Fruit fly (Drosophila melanogaster) whole organism, prepupa: Measurements from ENCODE around the gene CG17187.

Experiments
- CG11294 ChIP-seq: fragments of 200-800 bp; sonication (Bioruptor generic); IDR thresholded peaks from 2 replicates; pipeline ENCODE4 v1.3.6; 2022; ENCODE audit warnings: missing biosample characterization, missing genetic modification characterization
- CG11762 ChIP-seq: fragments of 200-800 bp; sonication (Bioruptor generic); optimal IDR thresholded peaks from 3 replicates; lab custom pipeline; 2016; ENCODE audit warnings: missing biosample characterization, missing genetic modification characterization; ENCODE audit not compliant: insufficient read depth
- CG11902 ChIP-seq: fragments of 200-800 bp; sonication (Bioruptor generic); optimal IDR thresholded peaks from 3 replicates; lab custom pipeline; 2016; ENCODE audit warnings: missing biosample characterization, missing genetic modification characterization
- CG15336 ChIP-seq: fragments of 200-800 bp; sonication (Bioruptor generic); IDR thresholded peaks from 2 replicates; pipeline ENCODE4 v1.3.6; 2022; ENCODE audit warnings: missing biosample characterization, missing genetic modification characterization
- CG1621 ChIP-seq: fragments of 200-800 bp; sonication (Bioruptor generic); optimal IDR thresholded peaks from 3 replicates; lab custom pipeline; 2018; ENCODE audit warnings: missing biosample characterization, mild to moderate bottlenecking, missing genetic modification characterization
- CG3032 ChIP-seq: fragments of 200-800 bp; optimal IDR thresholded peaks from 2 replicates; lab custom pipeline; 2019; ENCODE audit warnings: missing biosample characterization, mild to moderate bottlenecking, missing genetic modification characterization, moderate library complexity
- CG31627 ChIP-seq: fragments of 200-800 bp; sonication (Bioruptor generic); optimal IDR thresholded peaks from 3 replicates; lab custom pipeline; 2016; ENCODE audit warnings: missing biosample characterization, missing genetic modification characterization
- CG32006 ChIP-seq: fragments of 200-800 bp; sonication (Bioruptor generic); optimal IDR thresholded peaks from 3 replicates; lab custom pipeline; 2017; ENCODE audit warnings: missing biosample characterization, mild to moderate bottlenecking, missing genetic modification characterization
- CG34406 ChIP-seq: fragments of 200-800 bp; sonication (Bioruptor generic); optimal IDR thresholded peaks from 3 replicates; lab custom pipeline; 2016; ENCODE audit warnings: missing biosample characterization, missing genetic modification characterization
- CG3919 ChIP-seq: fragments of 200-800 bp; sonication (Bioruptor generic); optimal IDR thresholded peaks from 3 replicates; lab custom pipeline; 2016; ENCODE audit warnings: missing biosample characterization, missing genetic modification characterization
- CG4318 ChIP-seq: fragments of 200-800 bp; sonication (Bioruptor generic); optimal IDR thresholded peaks from 3 replicates; lab custom pipeline; 2017; ENCODE audit warnings: missing biosample characterization, mild to moderate bottlenecking, missing genetic modification characterization
- CG6163 ChIP-seq: fragments of 200-800 bp; sonication (Bioruptor generic); IDR thresholded peaks from 3 replicates; pipeline ENCODE4 v1.3.6; 2022; ENCODE audit warnings: missing biosample characterization, missing genetic modification characterization
- CG6276 ChIP-seq: fragments of 200-800 bp; sonication (Bioruptor generic); optimal IDR thresholded peaks from 2 replicates; lab custom pipeline; 2017; ENCODE audit warnings: missing biosample characterization, mild to moderate bottlenecking, missing genetic modification characterization
- CG6808 ChIP-seq: fragments of 200-800 bp; sonication (Bioruptor generic); optimal IDR thresholded peaks from 3 replicates; lab custom pipeline; 2017; ENCODE audit warnings: missing biosample characterization, missing genetic modification characterization, mild to moderate bottlenecking, moderate library complexity, missing genetic modification reagents
- CG6854 ChIP-seq: fragments of 200-800 bp; sonication (Bioruptor generic); optimal IDR thresholded peaks from 2 replicates; lab custom pipeline; 2017; ENCODE audit warnings: missing biosample characterization, mild to moderate bottlenecking, missing genetic modification characterization
- CG7368 ChIP-seq: fragments of 200-800 bp; sonication (Bioruptor generic); optimal IDR thresholded peaks from 3 replicates; lab custom pipeline; 2016; ENCODE audit warnings: missing biosample characterization, missing genetic modification characterization
- CG8119 ChIP-seq: fragments of 200-800 bp; sonication (Bioruptor generic); IDR thresholded peaks from 3 replicates; pipeline ENCODE4 v1.3.6; 2022; ENCODE audit warnings: missing biosample characterization, missing genetic modification characterization
- CG8632 ChIP-seq: fragments of 200-800 bp; sonication (Bioruptor generic); optimal IDR thresholded peaks from 3 replicates; lab custom pipeline; 2016; ENCODE audit warnings: missing biosample characterization, missing genetic modification characterization
- CG9139 ChIP-seq: fragments of 200-800 bp; sonication (Bioruptor generic); optimal IDR thresholded peaks from 3 replicates; lab custom pipeline; 2017; ENCODE audit warnings: missing biosample characterization, mild to moderate bottlenecking, missing genetic modification characterization
- Eip78C ChIP-seq: fragments of 200-800 bp; sonication (Bioruptor generic); peaks from one replicate; lab custom pipeline; 2016; ENCODE audit warnings: missing biosample characterization, missing genetic modification characterization
- Eip93F ChIP-seq: fragments of 200-800 bp; sonication (Bioruptor generic); optimal IDR thresholded peaks from 2 replicates; lab custom pipeline; 2016; ENCODE audit warnings: missing biosample characterization, mild to moderate bottlenecking, missing genetic modification characterization
- Ets21C ChIP-seq: fragments of 200-800 bp; sonication (Bioruptor generic); optimal IDR thresholded peaks from 3 replicates; lab custom pipeline; 2016; ENCODE audit warnings: missing biosample characterization, missing genetic modification characterization
- Ets96B ChIP-seq: fragments of 200-800 bp; optimal IDR thresholded peaks from 2 replicates; lab custom pipeline; 2019; ENCODE audit warnings: missing biosample characterization, mild to moderate bottlenecking, missing genetic modification characterization, moderate library complexity
- Gug ChIP-seq: fragments of 200-800 bp; sonication (Bioruptor generic); IDR thresholded peaks from 2 replicates; pipeline ENCODE4 v1.3.6; 2022; ENCODE audit warnings: missing biosample characterization, missing genetic modification characterization
- Hr38 ChIP-seq: sonication (Bioruptor generic); optimal IDR thresholded peaks from 2 replicates; lab custom pipeline; 2016; ENCODE audit warnings: missing biosample characterization, missing genetic modification characterization
- Hr39 ChIP-seq: fragments of 200-800 bp; sonication (Bioruptor generic); optimal IDR thresholded peaks from 2 replicates; lab custom pipeline; 2016; ENCODE audit warnings: missing biosample characterization, missing genetic modification characterization
- Hr4 ChIP-seq: fragments of 200-800 bp; sonication (Bioruptor generic); optimal IDR thresholded peaks from 3 replicates; lab custom pipeline; 2016; ENCODE audit warnings: missing biosample characterization, missing genetic modification characterization
- Met ChIP-seq: fragments of 200-800 bp; sonication (Bioruptor generic); optimal IDR thresholded peaks from 3 replicates; lab custom pipeline; 2016; ENCODE audit warnings: missing biosample characterization, missing genetic modification characterization
- OdsH ChIP-seq: fragments of 200-800 bp; sonication (Bioruptor generic); optimal IDR thresholded peaks from 3 replicates; lab custom pipeline; 2016; ENCODE audit warnings: missing biosample characterization, missing genetic modification characterization
- Smox ChIP-seq: fragments of 200-800 bp; sonication (Bioruptor generic); optimal IDR thresholded peaks from 3 replicates; lab custom pipeline; 2016; ENCODE audit warnings: missing biosample characterization, missing genetic modification characterization
- Sox102F ChIP-seq: fragments of 200-800 bp; sonication (Bioruptor generic); optimal IDR thresholded peaks from 2 replicates; lab custom pipeline; 2016; ENCODE audit warnings: missing biosample characterization, mild to moderate bottlenecking, missing genetic modification characterization
- Sox15 ChIP-seq: fragments of 200-800 bp; sonication (Bioruptor generic); optimal IDR thresholded peaks from 3 replicates; lab custom pipeline; 2016; ENCODE audit warnings: missing biosample characterization, missing genetic modification characterization
- acj6 ChIP-seq: fragments of 200-800 bp; sonication (Bioruptor generic); optimal IDR thresholded peaks from 3 replicates; lab custom pipeline; 2016; ENCODE audit warnings: missing biosample characterization, missing genetic modification characterization
- cyc ChIP-seq: fragments of 200-800 bp; sonication (Bioruptor generic); optimal IDR thresholded peaks from 3 replicates; lab custom pipeline; 2016; ENCODE audit warnings: missing biosample characterization, missing genetic modification characterization
- dac ChIP-seq: fragments of 200-800 bp; sonication (Bioruptor generic); optimal IDR thresholded peaks from 2 replicates; lab custom pipeline; 2017; ENCODE audit warnings: missing biosample characterization, mild to moderate bottlenecking, missing genetic modification characterization
- dsx ChIP-seq: fragments of 200-800 bp; optimal IDR thresholded peaks from 3 replicates; lab custom pipeline; 2019; ENCODE audit warnings: missing biosample characterization, mild to moderate bottlenecking, missing genetic modification characterization, moderate library complexity; ENCODE audit not compliant: poor library complexity, severe bottlenecking
- esn ChIP-seq: fragments of 200-800 bp; sonication (Bioruptor generic); optimal IDR thresholded peaks from 2 replicates; lab custom pipeline; 2016; ENCODE audit warnings: missing biosample characterization, mild to moderate bottlenecking, missing genetic modification characterization, moderate library complexity
- fd59A ChIP-seq: fragments of 200-800 bp; sonication (Bioruptor generic); optimal IDR thresholded peaks from 2 replicates; lab custom pipeline; 2017; ENCODE audit warnings: missing biosample characterization, mild to moderate bottlenecking, missing genetic modification characterization, missing genetic modification reagents
- fd85E ChIP-seq: fragments of 200-800 bp; sonication (Bioruptor generic); optimal IDR thresholded peaks from 3 replicates; lab custom pipeline; 2016; ENCODE audit warnings: missing biosample characterization, missing genetic modification characterization
- fkh ChIP-seq: fragments of 200-800 bp; sonication (Bioruptor generic); optimal IDR thresholded peaks from 3 replicates; lab custom pipeline; 2017; ENCODE audit warnings: missing biosample characterization, mild to moderate bottlenecking, missing genetic modification characterization, moderate library complexity
- lz ChIP-seq: fragments of 200-800 bp; sonication (Bioruptor generic); optimal IDR thresholded peaks from 3 replicates; lab custom pipeline; 2016; ENCODE audit warnings: missing biosample characterization, missing genetic modification characterization
- net ChIP-seq: fragments of 200-800 bp; sonication (Bioruptor generic); optimal IDR thresholded peaks from 3 replicates; lab custom pipeline; 2016; ENCODE audit warnings: missing biosample characterization, missing genetic modification characterization
- pdm3 ChIP-seq: fragments of 200-800 bp; sonication (Bioruptor generic); optimal IDR thresholded peaks from 3 replicates; lab custom pipeline; 2016; ENCODE audit warnings: missing biosample characterization, missing genetic modification characterization
- svp ChIP-seq: fragments of 200-800 bp; sonication (Bioruptor generic); peaks from one replicate; lab custom pipeline; 2016; ENCODE audit warnings: missing biosample characterization, missing genetic modification characterization

CG17187 gene

DNA sequence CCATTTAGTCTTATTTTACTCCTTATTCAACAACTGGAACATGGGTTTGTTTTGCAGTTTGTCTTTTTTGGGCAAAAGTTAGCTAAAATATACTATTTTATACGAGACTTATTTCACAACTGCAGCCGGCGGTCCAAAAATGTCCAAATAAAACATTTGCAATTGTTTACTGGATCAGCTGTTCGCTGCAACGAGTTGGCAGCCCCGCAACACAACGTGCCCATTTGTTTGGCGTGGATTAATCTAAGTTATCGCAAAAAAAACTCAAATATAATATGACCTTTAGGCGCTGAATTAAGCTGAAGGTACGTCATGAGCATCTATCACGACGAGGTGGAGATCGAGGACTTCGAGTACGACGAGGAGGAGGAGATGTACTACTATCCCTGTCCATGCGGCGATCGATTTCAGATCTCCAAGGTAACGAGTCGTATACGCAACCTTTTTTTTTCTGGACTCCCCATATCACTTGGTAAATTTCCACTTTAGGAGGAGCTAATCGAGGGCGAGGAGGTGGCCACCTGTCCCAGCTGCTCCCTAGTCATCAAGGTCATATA lies at the start of gene CG17187, which contains the start of gene Dph3:
CG17187 (minus strand) TSS at position 175 of the 557 bp plus-strand sequence.
Dph3 (plus strand) TSS at position 208 of the 557 bp plus-strand sequence.
- TF ChIP-seq fd59A (no peak), CG4318 (GFP tag; lab: Kevin White, UChicago) (no peak), dac (GFP tag; lab: Kevin White, UChicago) (no peak), svp (GFP tag; lab: Kevin White, UChicago) (no peak), CG6808 (GFP tag; lab: Kevin White, UChicago) (no peak), CG6276 (GFP tag; lab: Kevin White, UChicago) (no peak), Ets21C (no peak), esn (GFP tag; lab: Kevin White, UChicago) (no peak), CG6854 (GFP tag; lab: Kevin White, UChicago) (no peak), Sox102F (no peak), Sox15 (GFP tag; lab: Kevin White, UChicago) (no peak), CG31627 (GFP tag; lab: Kevin White, UChicago) (no peak), Eip93F (no peak), Hr38 (no peak), CG9139 (GFP tag; lab: Kevin White, UChicago) (no peak), Hr4 (GFP tag; lab: Kevin White, UChicago) (no peak)

DNA sequence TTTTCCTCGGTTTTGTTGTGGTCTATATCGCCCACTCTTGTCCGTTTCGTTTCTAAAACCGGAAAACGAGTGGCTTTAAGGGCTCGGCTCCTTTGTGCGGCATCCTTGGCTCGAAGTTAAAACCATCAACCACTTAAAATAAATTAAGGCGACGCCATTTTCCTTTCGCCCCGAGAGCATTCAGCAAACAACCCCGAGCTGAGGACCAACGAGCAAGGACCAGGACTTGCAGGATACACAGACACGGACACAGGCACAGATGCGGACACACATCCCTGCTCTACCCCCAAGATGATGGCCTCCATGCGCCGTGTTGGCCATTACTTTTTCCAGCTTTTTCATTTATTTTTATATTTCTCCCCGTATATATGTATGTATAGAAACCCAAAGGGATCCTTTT lies 41.0 kb upstream of the CG17187 start:
- TF ChIP-seq lz (GFP tag; lab: Kevin White, UChicago) (no peak), CG15336 (no peak), CG6276 (GFP tag; lab: Kevin White, UChicago) (no peak), fkh (GFP tag; lab: Kevin White, UChicago) (no peak), CG8119 (GFP tag; lab: Robert Waterston, UW) (no peak), pdm3 (GFP tag; lab: Kevin White, UChicago) (no peak), Smox (GFP tag; lab: Kevin White, UChicago) (no peak), Gug (GFP tag; lab: Robert Waterston, UW) (no peak), fd59A (no peak), cyc (GFP tag; lab: Kevin White, UChicago) (no peak), Sox15 (GFP tag; lab: Kevin White, UChicago) (no peak), acj6 (GFP tag; lab: Kevin White, UChicago) (no peak), CG6163 (GFP tag; lab: Robert Waterston, UW) (no peak), CG11294 (no peak), dac (GFP tag; lab: Kevin White, UChicago) (no peak), CG3032 (tag; lab: Kevin White, UChicago) (no peak), CG6854 (GFP tag; lab: Kevin White, UChicago) (no peak)
- TF ChIP-seq, all 60 proteins: peak for 0

DNA sequence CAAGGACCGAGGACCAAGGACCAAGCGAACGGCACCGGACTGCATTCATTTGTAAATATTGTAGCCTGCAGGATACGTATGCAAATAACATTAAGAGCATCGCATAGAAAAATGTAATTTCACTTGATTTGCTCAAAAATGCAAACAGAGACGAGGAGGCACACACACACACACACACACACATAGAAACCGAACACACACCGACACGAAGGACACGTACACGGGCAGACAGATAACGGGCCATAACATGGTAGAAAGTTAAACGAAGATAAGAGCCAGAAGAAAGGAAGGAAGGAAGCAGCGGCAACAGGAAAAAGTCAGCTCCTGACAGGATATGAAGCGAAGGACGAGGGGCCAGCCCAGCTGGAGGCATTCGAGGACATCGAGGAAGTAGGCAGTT lies 38.9 kb upstream of the CG17187 start:
- no peak for TF ChIP-seq CG11902
- no peak for TF ChIP-seq CG6854 (GFP tag; lab: Kevin White, UChicago)
- TF ChIP-seq CG8119 (GFP tag; lab: Robert Waterston, UW) = no peak
- TF ChIP-seq CG3919 (GFP tag; lab: Kevin White, UChicago) = no peak
- TF ChIP-seq fkh (GFP tag; lab: Kevin White, UChicago) = no peak
- TF ChIP-seq dsx (GFP tag; lab: Kevin White, UChicago) = no peak
- TF ChIP-seq CG8632 = no peak
- no peak for TF ChIP-seq cyc (GFP tag; lab: Kevin White, UChicago)
- TF ChIP-seq Met = no peak
- TF ChIP-seq Hr38 = no peak
- no peak for TF ChIP-seq CG32006 (GFP tag; lab: Kevin White, UChicago)
- no peak for TF ChIP-seq CG1621 (tag; lab: Kevin White, UChicago)

DNA sequence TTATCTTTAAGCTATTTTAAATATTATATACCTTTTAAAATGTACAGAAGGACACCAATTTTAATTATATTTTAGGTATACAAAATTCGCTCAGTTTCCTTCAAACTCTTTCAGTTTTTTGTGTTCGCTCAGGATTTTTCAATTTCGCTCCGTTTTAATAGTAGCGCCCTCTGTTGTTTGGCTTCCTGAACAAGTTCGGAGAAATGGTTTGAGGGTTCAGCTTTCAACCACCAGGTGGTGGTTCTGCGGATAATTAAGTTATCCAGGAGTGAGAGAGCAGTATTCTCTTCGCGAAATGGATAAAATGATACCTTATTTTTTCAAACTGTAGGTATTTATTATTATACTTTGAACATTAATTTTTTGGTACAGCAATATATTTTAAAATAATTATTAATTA lies 37.3 kb upstream of the CG17187 start:
- TF ChIP-seq Sox15 (GFP tag; lab: Kevin White, UChicago) (no peak), fd85E (GFP tag; lab: Kevin White, UChicago) (peak; percentile 11), CG11762 (GFP tag; lab: Kevin White, UChicago) (peak; percentile 45), acj6 (GFP tag; lab: Kevin White, UChicago) (peak; percentile 62), Ets96B (tag; lab: Kevin White, UChicago) (peak; percentile 38), net (GFP tag; lab: Kevin White, UChicago) (peak; percentile 45), CG15336 (no peak), CG9139 (GFP tag; lab: Kevin White, UChicago) (peak; percentile 54), CG31627 (GFP tag; lab: Kevin White, UChicago) (peak; percentile 33), Eip78C (peak; percentile 87), Hr39 (GFP tag; lab: Kevin White, UChicago) (peak; percentile 37), svp (GFP tag; lab: Kevin White, UChicago) (peak; percentile 50), OdsH (GFP tag; lab: Kevin White, UChicago) (peak; percentile 75), CG3919 (GFP tag; lab: Kevin White, UChicago) (peak; percentile 83), CG34406 (peak; percentile 24), CG1621 (tag; lab: Kevin White, UChicago) (peak; percentile 25), CG32006 (GFP tag; lab: Kevin White, UChicago) (peak; percentile 53), CG7368 (GFP tag; lab: Kevin White, UChicago) (peak; percentile 57), Met (peak; percentile 63), Ets21C (no peak), CG11294 (no peak)
